Worm (Caenorhabditis elegans) whole organism, young adult: ENCODE results near the gene ugt-61.

Source experiments
- D2030.7 ChIP-seq: fragments of 200-800 bp; sonication (Bioruptor generic); IDR thresholded peaks from 2 replicates; pipeline ENCODE4 v1.3.6; 2022; ENCODE audit warnings: missing genetic modification reagents, missing genetic modification characterization, missing compliant biosample characterization
- F52B5.7 ChIP-seq: sonication (generic microtip); optimal IDR thresholded peaks from 2 replicates; lab custom pipeline; 2016; ENCODE audit warnings: mild to moderate bottlenecking, missing genetic modification characterization, missing compliant biosample characterization
- Y53F4B.3 ChIP-seq: fragments of 200-800 bp; sonication (Bioruptor generic); IDR thresholded peaks from 2 replicates; pipeline ENCODE4 v1.3.6; 2022; ENCODE audit warnings: missing genetic modification reagents, missing genetic modification characterization, missing compliant biosample characterization
- ama-1 ChIP-seq, 3 experiments: fragments of 150-350 bp in 1 of 3; sonication (generic microtip) in 2 of 3; optimal IDR thresholded peaks; 2 replicates each; lab custom pipeline; 2014 to 2018; ENCODE audit warnings: missing biosample characterization in 2 of 3, missing genetic modification characterization in 2 of 3, missing genetic modification reagents in 2 of 3
- ceh-100 ChIP-seq: fragments of 200-800 bp; sonication (Bioruptor generic); IDR thresholded peaks from 2 replicates; pipeline ENCODE4 v1.3.6; 2022; ENCODE audit warnings: missing genetic modification reagents, missing genetic modification characterization, missing compliant biosample characterization
- dox-1 ChIP-seq: fragments of 200-800 bp; sonication (Bioruptor generic); IDR thresholded peaks from 2 replicates; pipeline ENCODE4 v1.3.6; 2022; ENCODE audit warnings: missing genetic modification reagents, missing genetic modification characterization, missing compliant biosample characterization
- dpff-1 ChIP-seq: sonication (generic microtip); optimal IDR thresholded peaks from 2 replicates; lab custom pipeline; 2017; ENCODE audit warnings: mild to moderate bottlenecking, missing genetic modification characterization, missing compliant biosample characterization
- lin-54 ChIP-seq: fragments of 200-800 bp; sonication (Bioruptor generic); optimal IDR thresholded peaks from 2 replicates; lab custom pipeline; 2018; ENCODE audit warnings: mild to moderate bottlenecking, missing genetic modification characterization, missing compliant biosample characterization
- madf-10 ChIP-seq: sonication (generic microtip); optimal IDR thresholded peaks from 2 replicates; lab custom pipeline; 2016; ENCODE audit warnings: mild to moderate bottlenecking, missing genetic modification characterization, missing compliant biosample characterization
- mcd-1 ChIP-seq: fragments of 200-800 bp; sonication (Bioruptor generic); IDR thresholded peaks from 2 replicates; pipeline ENCODE4 v1.3.6; 2022; ENCODE audit warnings: missing genetic modification reagents, missing genetic modification characterization, missing compliant biosample characterization
- nhr-120 ChIP-seq: fragments of 200-800 bp; sonication (Bioruptor generic); IDR thresholded peaks from 2 replicates; pipeline ENCODE4 v1.3.6; 2022; ENCODE audit warnings: missing genetic modification characterization, missing compliant biosample characterization
- nhr-90 ChIP-seq: sonication (generic microtip); optimal IDR thresholded peaks from 2 replicates; lab custom pipeline; 2016; ENCODE audit warnings: missing genotype, mild to moderate bottlenecking, missing genetic modification characterization, missing compliant biosample characterization
- pbrm-1 ChIP-seq: fragments of 200-800 bp; sonication (Bioruptor generic); IDR thresholded peaks from 2 replicates; pipeline ENCODE4 v1.3.6; 2022; ENCODE audit warnings: missing genetic modification reagents, missing genetic modification characterization, missing compliant biosample characterization
- rpc-1 ChIP-seq, 2 experiments: fragments of 150-350 bp in 1 of 2; sonication (generic microtip) in 1 of 2; optimal IDR thresholded peaks; 2 replicates each; lab custom pipeline; 2014 to 2018; ENCODE audit warnings: missing biosample characterization in 1 of 2, missing genetic modification characterization in 1 of 2, missing genetic modification reagents in 1 of 2, missing genotype in 1 of 2
- sea-2 ChIP-seq: fragments of 200-800 bp; sonication (Bioruptor generic); IDR thresholded peaks from 2 replicates; pipeline ENCODE4 v1.3.6; 2022; ENCODE audit warnings: missing genetic modification characterization, missing compliant biosample characterization
- snpc-4 ChIP-seq, 5 experiments: fragments of 150-350 bp in 1 of 5; sonication (generic microtip) in 4 of 5; optimal IDR thresholded peaks; 2 replicates each; lab custom pipeline; 2014 to 2018; ENCODE audit warnings: missing genetic modification characterization in 5 of 5, missing biosample characterization in 3 of 5, antibody characterized with exemption in 2 of 5, mild to moderate bottlenecking in 2 of 5, missing compliant biosample characterization in 2 of 5, missing genotype in 2 of 5, moderate library complexity in 2 of 5, missing genetic modification reagents in 1 of 5
- tbp1 ChIP-seq: fragments of 200-800 bp; sonication (Bioruptor generic); optimal IDR thresholded peaks from 2 replicates; lab custom pipeline; 2018; ENCODE audit warnings: mild to moderate bottlenecking, missing genetic modification characterization, missing compliant biosample characterization
- unc-130 ChIP-seq: sonication (generic microtip); optimal IDR thresholded peaks from 2 replicates; lab custom pipeline; 2016; ENCODE audit warnings: missing genetic modification reagents, missing genetic modification characterization, missing compliant biosample characterization
- ztf-18 ChIP-seq: sonication (generic microtip); optimal IDR thresholded peaks from 2 replicates; lab custom pipeline; 2016; ENCODE audit warnings: missing genotype, mild to moderate bottlenecking, missing genetic modification characterization, missing compliant biosample characterization
- ztf-25 ChIP-seq: fragments of 200-800 bp; sonication (Bioruptor generic); IDR thresholded peaks from 2 replicates; pipeline ENCODE4 v1.3.6; 2022; ENCODE audit warnings: missing genetic modification reagents, missing genetic modification characterization, missing compliant biosample characterization
- ztf-26 ChIP-seq: sonication (generic microtip); optimal IDR thresholded peaks from 2 replicates; lab custom pipeline; 2017; ENCODE audit warnings: missing genetic modification characterization, missing compliant biosample characterization
- ztf-3 ChIP-seq: fragments of 200-800 bp; sonication (Bioruptor generic); optimal IDR thresholded peaks from 2 replicates; lab custom pipeline; 2018; ENCODE audit warnings: mild to moderate bottlenecking, missing genetic modification characterization, missing compliant biosample characterization

Gene ugt-61

DNA sequence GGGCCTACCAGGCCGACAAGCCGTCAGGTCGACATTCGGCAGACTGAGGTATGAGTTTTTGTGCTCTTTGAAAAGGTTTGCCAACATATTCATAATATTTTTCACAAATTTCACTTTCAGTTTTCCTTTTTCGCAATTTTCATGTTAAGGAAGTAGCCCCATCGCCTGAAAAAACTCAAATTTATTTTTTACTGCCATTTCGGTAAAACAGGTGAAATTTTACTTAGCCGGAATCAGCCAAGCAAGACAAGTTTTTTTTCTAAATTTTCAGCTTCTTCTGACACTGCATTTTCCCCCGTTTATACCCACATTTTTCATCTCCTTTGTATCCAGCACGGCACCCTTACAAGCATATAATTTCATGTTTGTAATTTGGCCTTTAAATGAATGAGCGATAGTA lies 49.3 kb downstream of the ugt-61 start, which contains the start of gene R02F11.11:
R02F11.11 (plus strand) TSS at position 301 of the 400 bp plus-strand sequence.
- TF ChIP-seq dox-1 (GFP tag; lab: Robert Waterston, UW) = no peak
- no peak for TF ChIP-seq ztf-25 (GFP tag; lab: Robert Waterston, UW)
- TF ChIP-seq F52B5.7 (tag; lab: Kevin White, UChicago) = no peak
- no peak for TF ChIP-seq nhr-120
- no peak for TF ChIP-seq snpc-4 (GFP tag; optimal IDR thresholded peaks at IDR 0.05; lab: Kevin White, UChicago)
- no peak for TF ChIP-seq snpc-4 (tag; optimal IDR thresholded peaks at IDR 0.05; lab: Kevin White, UChicago)
- no peak for TF ChIP-seq sea-2 (GFP tag; lab: Robert Waterston, UW)
- no peak for TF ChIP-seq lin-54 (GFP tag; lab: Kevin White, UChicago)
- no peak for TF ChIP-seq ztf-26 (tag; lab: Kevin White, UChicago)
- no peak for TF ChIP-seq ama-1 (optimal IDR thresholded peaks at IDR 0.05; lab: Kevin White, UChicago)
- TF ChIP-seq ama-1 (GFP tag; optimal IDR thresholded peaks at IDR 0.05; lab: Kevin White, UChicago) = no peak
- TF ChIP-seq rpc-1 (optimal IDR thresholded peaks at IDR 0.05; lab: Kevin White, UChicago) = no peak
- no peak for TF ChIP-seq rpc-1 (tag; optimal IDR thresholded peaks at IDR 0.05; lab: Kevin White, UChicago)
- no peak for TF ChIP-seq ztf-18 (tag; lab: Kevin White, UChicago)

ce11 chrV:4794308-4794707 lies 52.1 kb downstream of the ugt-61 start, which contains the start of gene R02F11.2:
R02F11.2 (plus strand) TSS chrV:4794599.
- TF ChIP-seq ztf-18 (tag; lab: Kevin White, UChicago) (no peak), ztf-3 (GFP tag; lab: Kevin White, UChicago) (no peak), nhr-120 (no peak), madf-10 (tag; lab: Kevin White, UChicago) (no peak), Y53F4B.3 (GFP tag; lab: Robert Waterston, UW) (no peak), tbp1 (GFP tag; lab: Kevin White, UChicago) (no peak), mcd-1 (no peak), dpff-1 (tag; lab: Kevin White, UChicago) (no peak), nhr-90 (tag; lab: Kevin White, UChicago) (no peak), D2030.7 (no peak), unc-130 (GFP tag; lab: Kevin White, UChicago) (no peak), ceh-100 (GFP tag; lab: Robert Waterston, UW) (no peak), pbrm-1 (GFP tag; lab: Robert Waterston, UW) (no peak)
